Worm (Caenorhabditis elegans): Measurements from ENCODE around the gene nas-20.

The nas-20 gene

ce11 chrV:11521448-11521847, 49.3 kb upstream of the nas-20 start, which contains the start of gene pafo-1 (continued):
- TF ChIP-seq Y56A3A.18 (GFP tag; IDR thresholded peaks at IDR 0.05) = peak; percentile 82; the same call in 1 of the 2 replicates
- TF ChIP-seq rpc-1 (optimal IDR thresholded peaks at IDR 0.05) = no peak
- TF ChIP-seq rpc-1 (tag; optimal IDR thresholded peaks at IDR 0.05) = no peak
- TF ChIP-seq bed-1 (GFP tag; IDR thresholded peaks at IDR 0.05) = no peak
- no peak for TF ChIP-seq hlh-26 (GFP tag; conservative IDR thresholded peaks at IDR 0.05)
- TF ChIP-seq F22D6.2 (tag; optimal IDR thresholded peaks at IDR 0.05) = peak; percentile 45
- TF ChIP-seq mel-28 (tag; optimal IDR thresholded peaks at IDR 0.05; ENCODE audit: borderline replicate concordance) = no peak
- TF ChIP-seq ztf-6 (GFP tag; IDR thresholded peaks at IDR 0.05) = no peak
- TF ChIP-seq atf-7 (tag; optimal IDR thresholded peaks at IDR 0.05) = peak; percentile 42
- no peak for TF ChIP-seq T26A5.8 (tag; optimal IDR thresholded peaks at IDR 0.05)
- TF ChIP-seq hrde-1 (tag; optimal IDR thresholded peaks at IDR 0.05; ENCODE audit: borderline replicate concordance) = peak; percentile 57
- TF ChIP-seq nfya-1 (tag; optimal IDR thresholded peaks at IDR 0.05; ENCODE audit: borderline replicate concordance, insufficient read depth) = no peak
- TF ChIP-seq egl-44 (GFP tag; IDR thresholded peaks at IDR 0.05) = no peak
- no peak for TF ChIP-seq ztf-28 (GFP tag; IDR thresholded peaks at IDR 0.05)
- peak; percentile 42 for TF ChIP-seq K12H6.12 (tag; optimal IDR thresholded peaks at IDR 0.05)
- peak; percentile 57 for TF ChIP-seq snpc-3.4 (tag; optimal IDR thresholded peaks at IDR 0.05)
- TF ChIP-seq aptf-3 (GFP tag; IDR thresholded peaks at IDR 0.05) = no peak
- TF ChIP-seq nhr-179 (tag; optimal IDR thresholded peaks at IDR 0.05) = no peak
- peak; percentile 72 for TF ChIP-seq lsl-1 (GFP tag; optimal IDR thresholded peaks at IDR 0.05)
- TF ChIP-seq sdz-38 (tag; optimal IDR thresholded peaks at IDR 0.05) = no peak
- TF ChIP-seq C06A6.2 (GFP tag; conservative IDR thresholded peaks at IDR 0.05) = peak; percentile 78
- peak; percentile 92 for TF ChIP-seq B0336.3 (GFP tag; IDR thresholded peaks at IDR 0.05)
- TF ChIP-seq Y95B8A.8 (GFP tag; IDR thresholded peaks at IDR 0.05) = peak; percentile 82
- TF ChIP-seq F52B5.7 (tag; optimal IDR thresholded peaks at IDR 0.05) = no peak
- no peak for TF ChIP-seq F37B4.10 (GFP tag; IDR thresholded peaks at IDR 0.05)
- peak; percentile 7 for TF ChIP-seq chd-7 (tag; optimal IDR thresholded peaks at IDR 0.05)
- TF ChIP-seq somi-1 (GFP tag; optimal IDR thresholded peaks at IDR 0.05) = peak; percentile 23
- peak; percentile 87 for TF ChIP-seq lin-40 (tag; optimal IDR thresholded peaks at IDR 0.05)
- TF ChIP-seq ceh-40 (GFP tag; IDR thresholded peaks at IDR 0.05) = no peak
- peak; percentile 76 for TF ChIP-seq tlf-1 (GFP tag; optimal IDR thresholded peaks at IDR 0.05)
- peak; percentile 93 for TF ChIP-seq nfyb-1 (GFP tag; IDR thresholded peaks at IDR 0.05)
- no peak for TF ChIP-seq cebp-1 (GFP tag; IDR thresholded peaks at IDR 0.05)
- no peak for TF ChIP-seq cebp-1 (tag; optimal IDR thresholded peaks at IDR 0.05)
- TF ChIP-seq Y79H2A.3 (GFP tag; conservative IDR thresholded peaks at IDR 0.05) = no peak
- no peak for TF ChIP-seq egrh-3 (GFP tag; IDR thresholded peaks at IDR 0.05)
- TF ChIP-seq pbrm-1 (GFP tag; IDR thresholded peaks at IDR 0.05) = peak; percentile 91
- TF ChIP-seq C17E4.6 (GFP tag; IDR thresholded peaks at IDR 0.05) = no peak
- TF ChIP-seq F57C9.4 (tag; optimal IDR thresholded peaks at IDR 0.05) = no peak
- TF ChIP-seq let-607 (tag; optimal IDR thresholded peaks at IDR 0.05) = peak in 1 of 2 experiments; percentile 16
- TF ChIP-seq F23B12.7 (tag; optimal IDR thresholded peaks at IDR 0.05; ENCODE audit: insufficient read depth) = peak; percentile 30
- TF ChIP-seq lag-1 (GFP tag; IDR thresholded peaks at IDR 0.05) = no peak

- no peak for TF ChIP-seq lsy-27 (tag; optimal IDR thresholded peaks at IDR 0.05; ENCODE audit: borderline replicate concordance, insufficient read depth)
- no peak for TF ChIP-seq lin-26 (GFP tag; IDR thresholded peaks at IDR 0.05)
- no peak for TF ChIP-seq F10E7.11 (tag; optimal IDR thresholded peaks at IDR 0.05)
- TF ChIP-seq Y53F4B.3 (GFP tag; IDR thresholded peaks at IDR 0.05) = no peak
- no peak for TF ChIP-seq Y56A3A.18 (GFP tag; IDR thresholded peaks at IDR 0.05)
- TF ChIP-seq D2030.7 (GFP tag; IDR thresholded peaks at IDR 0.05) = no peak
- no peak for TF ChIP-seq bed-1 (GFP tag; IDR thresholded peaks at IDR 0.05)
- TF ChIP-seq B0261.1 (tag; optimal IDR thresholded peaks at IDR 0.05) = no peak
- TF ChIP-seq cebp-1 (GFP tag; IDR thresholded peaks at IDR 0.05) = no peak
- TF ChIP-seq cebp-1 (tag; optimal IDR thresholded peaks at IDR 0.05) = no peak
- no peak for TF ChIP-seq snpc-1.1 (tag; optimal IDR thresholded peaks at IDR 0.05; ENCODE audit: insufficient read depth)
- no peak for TF ChIP-seq Y79H2A.3 (GFP tag; conservative IDR thresholded peaks at IDR 0.05)
- TF ChIP-seq hmg-20 (GFP tag; IDR thresholded peaks at IDR 0.05) = no peak
- TF ChIP-seq aptf-3 (GFP tag; IDR thresholded peaks at IDR 0.05) = no peak
- TF ChIP-seq ZK185.1 (tag; optimal IDR thresholded peaks at IDR 0.05; ENCODE audit: poor library complexity, severe bottlenecking) = no peak
These were observed 48.1 kb upstream of the nas-20 start, which contains the start of the genes C55A6.11 and C55A6.7 for ce11 chrV:11520215-11520614. Gene C55A6.11 (plus strand): TSS chrV:11520515. Gene C55A6.7 (minus strand): TSS chrV:11520530.
